Worm (Caenorhabditis elegans): ENCODE data around the gene hum-5.

ce11 chrIII:4060019-4060418 is 23.4 kb upstream of the hum-5 start, which contains the start of gene his-70:
- no peak for TF ChIP-seq med-1 (GFP tag; optimal IDR thresholded peaks at IDR 0.05; ENCODE audit: insufficient read depth)
- TF ChIP-seq tab-1 (GFP tag; IDR thresholded peaks at IDR 0.05) = no peak
- TF ChIP-seq ref-1 (GFP tag; conservative IDR thresholded peaks at IDR 0.05) = no peak
- no peak for TF ChIP-seq ztf-29 (GFP tag; IDR thresholded peaks at IDR 0.05)
- TF ChIP-seq klf-2 (GFP tag; conservative IDR thresholded peaks at IDR 0.05) = no peak
- TF ChIP-seq T22C8.4 (GFP tag; IDR thresholded peaks at IDR 0.05) = no peak

Data from whole organism, midembryonic.